Fruit fly (Drosophila melanogaster) whole organism, prepupa: ENCODE measurements around the gene CG33985.

ENCODE experiments used
- CG16779 ChIP-seq: fragments of 200-800 bp; sonication (Bioruptor generic); optimal IDR thresholded peaks from 3 replicates; lab custom pipeline; 2017; ENCODE audit warnings: missing biosample characterization, mild to moderate bottlenecking, missing genetic modification characterization
- CG8319 ChIP-seq: fragments of 200-800 bp; sonication (Bioruptor generic); optimal IDR thresholded peaks from 3 replicates; lab custom pipeline; 2016; ENCODE audit warnings: missing biosample characterization, missing genetic modification characterization
- Eip78C ChIP-seq: fragments of 200-800 bp; sonication (Bioruptor generic); peaks from one replicate; lab custom pipeline; 2016; ENCODE audit warnings: missing biosample characterization, missing genetic modification characterization
- topi ChIP-seq: fragments of 200-800 bp; sonication (Bioruptor generic); optimal IDR thresholded peaks from 3 replicates; lab custom pipeline; 2016; ENCODE audit warnings: missing biosample characterization, missing genetic modification characterization

DNA sequence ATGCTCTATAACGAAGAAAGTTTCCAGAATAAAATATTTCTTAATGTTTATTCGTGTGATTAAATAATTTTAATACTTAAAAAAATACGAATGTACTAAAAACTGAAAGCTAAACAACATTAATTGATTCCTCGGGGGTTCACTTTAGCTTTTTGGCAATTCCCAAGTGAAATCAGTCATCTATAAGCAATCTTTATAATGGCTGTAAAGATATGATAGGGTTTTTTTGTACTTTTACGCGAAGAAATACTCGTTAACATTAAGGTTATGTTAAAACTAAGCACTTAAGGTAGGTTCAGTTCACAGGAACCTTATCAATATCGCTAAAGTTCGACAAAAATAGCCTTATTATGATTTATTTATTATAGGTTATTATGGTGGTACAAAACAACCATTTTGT, 6.7 kb downstream of the CG33985 start:
- TF ChIP-seq CG16779 (no peak), CG8319 (no peak), Eip78C (GFP tag; lab: Kevin White, UChicago) (no peak), topi (GFP tag; lab: Kevin White, UChicago) (no peak)
